Fruit fly (Drosophila melanogaster): Measurements from ENCODE around the gene COX5A.
A peak's percentile ranks its signal among the peaks of the same experiment; 100 is the strongest.

The COX5A gene

DNA sequence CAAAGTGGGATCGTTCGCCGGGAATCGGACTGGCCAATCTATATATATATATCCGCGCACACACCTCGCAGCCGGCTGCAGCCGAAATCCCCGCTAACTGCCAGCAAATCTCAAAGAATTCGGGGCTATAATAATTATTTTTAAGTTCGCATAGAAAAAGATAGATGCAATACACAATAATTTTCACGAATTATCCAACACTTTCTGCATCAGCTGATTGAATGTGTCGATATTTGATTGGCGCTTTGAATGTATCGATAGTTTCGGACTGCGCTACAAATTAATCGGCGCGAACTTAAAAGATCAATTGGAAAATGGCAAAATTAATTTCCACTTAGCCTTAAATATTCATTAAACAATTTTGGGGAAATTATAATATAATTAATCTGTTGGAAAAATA is 22.4 kb upstream of the COX5A start, which contains the start of gene Sbf:
Gene Sbf (minus strand): TSS at position 169 of the 400 bp plus-strand sequence.
- TF ChIP-seq brk (GFP tag; optimal IDR thresholded peaks at IDR 0.05) (no peak), Hr83 (GFP tag; optimal IDR thresholded peaks at IDR 0.05; ENCODE audit: poor library complexity, severe bottlenecking) (peak; percentile 61), pan (optimal IDR thresholded peaks at IDR 0.05) (no peak), Rel (GFP tag; optimal IDR thresholded peaks at IDR 0.05) (no peak), Rel (tag; optimal IDR thresholded peaks at IDR 0.05) (no peak), Dfd (GFP tag; optimal IDR thresholded peaks at IDR 0.05) (no peak), Sp1 (GFP tag; optimal IDR thresholded peaks at IDR 0.05) (no peak), br (GFP tag; optimal IDR thresholded peaks at IDR 0.05) (peak; percentile 59), Dif (GFP tag; optimal IDR thresholded peaks at IDR 0.05; ENCODE audit: partially characterized antibody) (no peak)

DNA sequence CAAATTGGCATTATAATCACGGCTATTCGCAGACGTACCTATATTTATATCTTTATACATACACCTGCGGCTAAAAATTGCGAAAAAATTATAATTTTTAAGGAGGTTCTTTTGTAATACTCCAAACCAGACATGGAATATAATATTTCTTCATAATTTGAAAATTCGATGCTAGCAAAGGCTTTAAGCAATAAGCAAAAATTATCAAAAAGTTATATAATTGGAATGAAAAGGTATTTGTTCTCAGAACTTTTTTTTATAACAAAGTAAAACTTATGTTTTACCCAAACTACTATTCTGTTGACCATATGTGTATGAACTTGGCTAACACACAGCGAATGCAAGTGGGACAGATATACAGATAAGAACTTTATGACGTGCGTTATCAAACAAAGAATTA is 13.6 kb upstream of the COX5A start:
- TF ChIP-seq fru (GFP tag; optimal IDR thresholded peaks at IDR 0.05) (peak; percentile 44), Mio (GFP tag; optimal IDR thresholded peaks at IDR 0.05) (no peak), CrebA (GFP tag; optimal IDR thresholded peaks at IDR 0.05; ENCODE audit: borderline replicate concordance) (peak; percentile 31), brk (GFP tag; optimal IDR thresholded peaks at IDR 0.05) (peak; percentile 24), sage (GFP tag; optimal IDR thresholded peaks at IDR 0.05) (no peak), rgr (GFP tag; optimal IDR thresholded peaks at IDR 0.05) (peak; percentile 4), dsf (GFP tag; optimal IDR thresholded peaks at IDR 0.05; ENCODE audit: borderline replicate concordance) (no peak), foxo (GFP tag; optimal IDR thresholded peaks at IDR 0.05) (peak in 1 of 2 experiments; percentile 65), sv (GFP tag; optimal IDR thresholded peaks at IDR 0.05) (no peak), ey (GFP tag; optimal IDR thresholded peaks at IDR 0.05) (peak; percentile 10), Rel (GFP tag; optimal IDR thresholded peaks at IDR 0.05) (no peak), Rel (tag; optimal IDR thresholded peaks at IDR 0.05) (no peak), HLH106 (tag; optimal IDR thresholded peaks at IDR 0.05) (peak; percentile 63), Hr83 (GFP tag; optimal IDR thresholded peaks at IDR 0.05; ENCODE audit: poor library complexity, severe bottlenecking) (no peak), Dfd (GFP tag; optimal IDR thresholded peaks at IDR 0.05) (no peak), woc (GFP tag; optimal IDR thresholded peaks at IDR 0.05) (no peak), Hnf4 (GFP tag; optimal IDR thresholded peaks at IDR 0.05) (peak; percentile 22), jim (GFP tag; optimal IDR thresholded peaks at IDR 0.05) (no peak), Dif (GFP tag; optimal IDR thresholded peaks at IDR 0.05; ENCODE audit: partially characterized antibody) (no peak), pan (optimal IDR thresholded peaks at IDR 0.05) (no peak), OdsH (GFP tag; optimal IDR thresholded peaks at IDR 0.05) (peak; percentile 10), Hr78 (GFP tag; optimal IDR thresholded peaks at IDR 0.05) (no peak), tai (GFP tag; optimal IDR thresholded peaks at IDR 0.05) (no peak), Vsx2 (GFP tag; optimal IDR thresholded peaks at IDR 0.05; ENCODE audit: partially characterized antibody) (no peak), psq (GFP tag; optimal IDR thresholded peaks at IDR 0.05) (peak; percentile 2), h (GFP tag; optimal IDR thresholded peaks at IDR 0.05) (peak; percentile 45), Jra (GFP tag; optimal IDR thresholded peaks at IDR 0.05) (peak; percentile 15), Sp1 (GFP tag; optimal IDR thresholded peaks at IDR 0.05) (peak; percentile 48), N (GFP tag; optimal IDR thresholded peaks at IDR 0.05) (no peak), usp (GFP tag; optimal IDR thresholded peaks at IDR 0.05) (no peak)

DNA sequence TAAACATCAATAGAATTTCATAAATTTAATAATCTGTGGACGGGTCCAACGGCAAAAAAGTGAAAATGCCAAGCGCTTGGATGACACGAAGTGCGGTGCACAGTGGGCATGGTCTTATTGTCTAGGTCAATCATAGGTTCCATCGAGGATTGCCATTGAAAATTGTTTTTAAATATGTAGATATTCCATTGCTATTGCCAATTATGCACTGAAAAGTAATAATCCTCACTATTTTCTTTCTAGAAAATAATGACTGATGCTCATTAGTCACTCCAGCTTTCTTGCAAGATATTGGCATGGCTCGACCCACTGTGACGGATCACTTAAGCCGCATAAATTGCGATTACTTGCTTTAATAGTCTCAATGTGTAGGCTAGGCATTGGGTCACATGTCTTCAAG is 12.4 kb upstream of the COX5A start:
- TF ChIP-seq br (GFP tag; optimal IDR thresholded peaks at IDR 0.05) (peak; percentile 27), dl (GFP tag; optimal IDR thresholded peaks at IDR 0.05; ENCODE audit: insufficient read depth in 1 of 2, partially characterized antibody in 2 of 2) (no peak), sv (GFP tag; optimal IDR thresholded peaks at IDR 0.05) (no peak), Dfd (GFP tag; optimal IDR thresholded peaks at IDR 0.05) (no peak), h (GFP tag; optimal IDR thresholded peaks at IDR 0.05) (peak; percentile 32), HLH106 (tag; optimal IDR thresholded peaks at IDR 0.05) (peak; percentile 10), Hnf4 (GFP tag; optimal IDR thresholded peaks at IDR 0.05) (no peak), ey (GFP tag; optimal IDR thresholded peaks at IDR 0.05) (peak; percentile 12), fru (GFP tag; optimal IDR thresholded peaks at IDR 0.05) (peak; percentile 46), Mio (GFP tag; optimal IDR thresholded peaks at IDR 0.05) (no peak), foxo (GFP tag; optimal IDR thresholded peaks at IDR 0.05) (peak in 1 of 2 experiments; percentile 44), rgr (GFP tag; optimal IDR thresholded peaks at IDR 0.05) (peak; percentile 14)

DNA sequence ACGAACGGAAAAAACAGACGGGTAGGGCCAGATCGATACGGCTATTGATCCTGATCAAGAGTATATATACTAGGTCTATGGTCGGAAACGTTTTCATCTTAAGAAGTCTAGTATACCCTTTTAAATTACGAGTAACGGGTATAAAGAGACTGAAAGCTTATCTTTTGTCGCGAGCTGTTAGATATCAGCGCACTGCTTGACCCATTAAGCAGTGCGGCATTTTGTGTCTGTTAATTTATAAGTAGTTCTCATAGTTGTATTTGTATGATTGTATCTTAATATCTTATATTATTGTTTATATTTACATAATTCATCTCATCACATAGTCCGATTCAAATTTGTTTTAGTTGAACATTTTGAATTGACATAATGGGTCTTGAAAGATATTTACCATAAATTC is 11.5 kb upstream of the COX5A start:
- TF ChIP-seq Sp1 (GFP tag; optimal IDR thresholded peaks at IDR 0.05) (no peak), br (GFP tag; optimal IDR thresholded peaks at IDR 0.05) (no peak), foxo (GFP tag; optimal IDR thresholded peaks at IDR 0.05) (no peak), GATAd (GFP tag; optimal IDR thresholded peaks at IDR 0.05) (no peak), Hr83 (GFP tag; optimal IDR thresholded peaks at IDR 0.05; ENCODE audit: poor library complexity, severe bottlenecking) (no peak), Rel (GFP tag; optimal IDR thresholded peaks at IDR 0.05) (no peak), Rel (tag; optimal IDR thresholded peaks at IDR 0.05) (no peak), N (GFP tag; optimal IDR thresholded peaks at IDR 0.05) (no peak), Myc (optimal IDR thresholded peaks at IDR 0.05) (no peak), OdsH (GFP tag; optimal IDR thresholded peaks at IDR 0.05) (no peak), rgr (GFP tag; optimal IDR thresholded peaks at IDR 0.05) (no peak), woc (GFP tag; optimal IDR thresholded peaks at IDR 0.05) (no peak), sage (GFP tag; optimal IDR thresholded peaks at IDR 0.05) (no peak), sv (GFP tag; optimal IDR thresholded peaks at IDR 0.05) (no peak), CrebA (GFP tag; optimal IDR thresholded peaks at IDR 0.05; ENCODE audit: borderline replicate concordance) (no peak), usp (GFP tag; optimal IDR thresholded peaks at IDR 0.05) (no peak), fru (GFP tag; optimal IDR thresholded peaks at IDR 0.05) (no peak)
